Worm (Caenorhabditis elegans) whole organism, mixed stage, embryonic: ENCODE data around the gene rpn-2.

Experiments
- bed-3 ChIP-seq: fragments of 200-800 bp; sonication (Bioruptor generic); optimal IDR thresholded peaks from 3 replicates; lab custom pipeline; 2018; ENCODE audit warnings: mild to moderate bottlenecking, missing genetic modification characterization, moderate library complexity, missing compliant biosample characterization
- ces-1 ChIP-seq: fragments of 150-350 bp; optimal IDR thresholded peaks from 2 replicates; lab custom pipeline; 2014; ENCODE audit warnings: missing biosample characterization, missing genetic modification reagents, missing genetic modification characterization
- nhr-12 ChIP-seq: fragments of 150-350 bp; optimal IDR thresholded peaks from 2 replicates; lab custom pipeline; 2014; ENCODE audit warnings: missing biosample characterization, missing genetic modification characterization
- nhr-2 ChIP-seq: fragments of 150-350 bp; optimal IDR thresholded peaks from 2 replicates; lab custom pipeline; 2014; ENCODE audit warnings: missing biosample characterization, missing genetic modification characterization
- nhr-76 ChIP-seq: sonication (generic microtip); optimal IDR thresholded peaks from 2 replicates; lab custom pipeline; 2017; ENCODE audit warnings: missing biosample characterization, missing genetic modification characterization
- unc-39 ChIP-seq: fragments of 150-350 bp; optimal IDR thresholded peaks from 2 replicates; lab custom pipeline; 2014; ENCODE audit warnings: missing biosample characterization, missing genetic modification characterization
- unc-62 ChIP-seq: fragments of 150-350 bp; optimal IDR thresholded peaks from 2 replicates; lab custom pipeline; 2014; ENCODE audit warnings: missing biosample characterization, missing genetic modification reagents, missing genetic modification characterization
- zip-8 ChIP-seq: fragments of 150-350 bp; optimal IDR thresholded peaks from 2 replicates; lab custom pipeline; 2014; ENCODE audit warnings: missing biosample characterization, missing genetic modification characterization

ce11 chrIII:6221403-6221802 is 22.4 kb downstream of the rpn-2 start:
- TF ChIP-seq unc-39 (tag; lab: Kevin White, UChicago) (no peak), nhr-2 (no peak), nhr-12 (no peak), nhr-76 (tag; lab: Kevin White, UChicago) (no peak), unc-62 (GFP tag; lab: Kevin White, UChicago) (no peak), zip-8 (tag; lab: Kevin White, UChicago) (no peak), bed-3 (no peak), ces-1 (GFP tag; lab: Kevin White, UChicago) (no peak)
